Fruit fly (Drosophila melanogaster): ENCODE results near the gene Ugt37B1.
A peak's percentile ranks its signal among the peaks of the same experiment; 100 is the strongest.

dm6 chr2L:6197773-6198172 lies 27.1 kb upstream of the Ugt37B1 start:
- TF ChIP-seq CG14655 (GFP tag; optimal IDR thresholded peaks at IDR 0.05) = peak; percentile 87
- TF ChIP-seq fd96Ca (GFP tag; IDR thresholded peaks at IDR 0.05) = peak; percentile 84

Measured in whole organism, pupa.